Fruit fly (Drosophila melanogaster) whole organism, embryonic: ENCODE results near the gene LUBEL.
A peak's percentile ranks its signal among the peaks of the same experiment; 100 is the strongest.

Experiments
- CG10147 ChIP-seq: fragments of 200-800 bp; sonication (Bioruptor generic); optimal IDR thresholded peaks from 2 replicates; lab custom pipeline; 2019; ENCODE audit warnings: missing biosample characterization, mild to moderate bottlenecking, missing genetic modification characterization, moderate library complexity
- CG10267 ChIP-seq: fragments of 200-800 bp; sonication (Bioruptor generic); optimal IDR thresholded peaks from 2 replicates; lab custom pipeline; 2018; ENCODE audit warnings: missing biosample characterization, mild to moderate bottlenecking, missing genetic modification characterization, moderate library complexity
- CG10543 ChIP-seq: fragments of 200-800 bp; sonication (Bioruptor generic); optimal IDR thresholded peaks from 3 replicates; lab custom pipeline; 2017; ENCODE audit warnings: missing biosample characterization, mild to moderate bottlenecking, missing genetic modification characterization, moderate library complexity
- CG10979 ChIP-seq: fragments of 200-800 bp; sonication (Bioruptor generic); optimal IDR thresholded peaks from 2 replicates; lab custom pipeline; 2018; ENCODE audit warnings: missing biosample characterization, mild to moderate bottlenecking, missing genetic modification characterization, moderate library complexity
- CG11560 ChIP-seq: fragments of 200-800 bp; sonication (Bioruptor generic); IDR thresholded peaks from 3 replicates; pipeline ENCODE4 v1.3.6; 2022; ENCODE audit warnings: missing biosample characterization, missing genetic modification characterization
- CG13424 ChIP-seq: fragments of 200-800 bp; sonication (Bioruptor generic); optimal IDR thresholded peaks from 2 replicates; lab custom pipeline; 2019; ENCODE audit warnings: missing biosample characterization, mild to moderate bottlenecking, missing genetic modification characterization, moderate library complexity
- CG13624 ChIP-seq: fragments of 200-800 bp; sonication (Bioruptor generic); optimal IDR thresholded peaks from 2 replicates; lab custom pipeline; 2016; ENCODE audit warnings: missing biosample characterization, missing genetic modification characterization
- CG14710 ChIP-seq: fragments of 200-800 bp; sonication (Bioruptor generic); optimal IDR thresholded peaks from 3 replicates; lab custom pipeline; 2019; ENCODE audit warnings: missing biosample characterization, mild to moderate bottlenecking, missing genetic modification characterization, moderate library complexity
- CG16863 ChIP-seq: fragments of 200-800 bp; sonication (Bioruptor generic); optimal IDR thresholded peaks from 3 replicates; lab custom pipeline; 2016; ENCODE audit warnings: missing biosample characterization, missing genetic modification characterization
- CG18764 ChIP-seq: fragments of 200-800 bp; sonication (Bioruptor generic); optimal IDR thresholded peaks from 3 replicates; lab custom pipeline; 2016; ENCODE audit warnings: missing biosample characterization, missing genetic modification characterization
- CG30403 ChIP-seq: fragments of 200-800 bp; sonication (Bioruptor generic); optimal IDR thresholded peaks from 3 replicates; lab custom pipeline; 2016; ENCODE audit warnings: missing biosample characterization, missing genetic modification characterization
- CG31441 ChIP-seq: fragments of 200-800 bp; sonication (Bioruptor generic); IDR thresholded peaks from 2 replicates; pipeline ENCODE4 v1.3.6; 2022; ENCODE audit warnings: missing biosample characterization, missing genetic modification characterization
- CG34376 ChIP-seq: fragments of 200-800 bp; sonication (Bioruptor generic); optimal IDR thresholded peaks from 2 replicates; lab custom pipeline; 2018; ENCODE audit warnings: missing biosample characterization, mild to moderate bottlenecking, missing genetic modification characterization
- CG4707 ChIP-seq: fragments of 200-800 bp; sonication (Bioruptor generic); optimal IDR thresholded peaks from 2 replicates; lab custom pipeline; 2018; ENCODE audit warnings: missing biosample characterization, mild to moderate bottlenecking, missing genetic modification characterization, moderate library complexity
- CG4854 ChIP-seq: fragments of 200-800 bp; sonication (Bioruptor generic); optimal IDR thresholded peaks from 2 replicates; lab custom pipeline; 2016; ENCODE audit warnings: missing biosample characterization, missing genetic modification characterization, inconsistent platforms
- CG8944 ChIP-seq: fragments of 200-800 bp; sonication (Bioruptor generic); optimal IDR thresholded peaks from 3 replicates; lab custom pipeline; 2016; ENCODE audit warnings: missing biosample characterization, missing genetic modification characterization
- CG9817 ChIP-seq: fragments of 200-800 bp; sonication (Bioruptor generic); optimal IDR thresholded peaks from 2 replicates; lab custom pipeline; 2018; ENCODE audit warnings: missing biosample characterization, mild to moderate bottlenecking, missing genetic modification characterization, moderate library complexity
- CoRest ChIP-seq: fragments of 200-800 bp; sonication (Bioruptor generic); optimal IDR thresholded peaks from 3 replicates; lab custom pipeline; 2018; ENCODE audit warnings: missing biosample characterization, mild to moderate bottlenecking, missing genetic modification characterization, moderate library complexity
- D19B ChIP-seq: fragments of 200-800 bp; sonication (Bioruptor generic); optimal IDR thresholded peaks from 2 replicates; lab custom pipeline; 2017; ENCODE audit warnings: missing biosample characterization, mild to moderate bottlenecking, missing genetic modification characterization
- Fer2 ChIP-seq: fragments of 200-800 bp; sonication (Bioruptor generic); optimal IDR thresholded peaks from 2 replicates; lab custom pipeline; 2018; ENCODE audit warnings: missing biosample characterization, mild to moderate bottlenecking, missing genetic modification characterization, moderate library complexity
- Hsf ChIP-seq: fragments of 200-800 bp; sonication (Bioruptor generic); optimal IDR thresholded peaks from 3 replicates; lab custom pipeline; 2016; ENCODE audit warnings: missing biosample characterization, missing genetic modification characterization
- Kr ChIP-seq: fragments of 200-800 bp; sonication (Bioruptor generic); optimal IDR thresholded peaks from 2 replicates; lab custom pipeline; 2017; ENCODE audit warnings: missing biosample characterization, mild to moderate bottlenecking, missing genetic modification characterization
- Lpt ChIP-seq: fragments of >200 bp; optimal IDR thresholded peaks from 2 replicates; lab custom pipeline; 2018; ENCODE audit warnings: missing biosample characterization, missing genetic modification characterization
- Med ChIP-seq: fragments of 200-800 bp; sonication (Bioruptor generic); peaks from one replicate; lab custom pipeline; 2016; ENCODE audit warnings: missing biosample characterization, missing genetic modification characterization, mild to moderate bottlenecking, inconsistent platforms, moderate library complexity
- Mrtf ChIP-seq: fragments of 200-800 bp; sonication (Bioruptor generic); IDR thresholded peaks from 3 replicates; pipeline ENCODE4 v1.3.6; 2022; ENCODE audit warnings: missing biosample characterization, missing genetic modification characterization
- Nf-YA ChIP-seq: fragments of 200-800 bp; sonication (Bioruptor generic); IDR thresholded peaks from 2 replicates; pipeline ENCODE4 v1.3.6; 2022; ENCODE audit warnings: missing biosample characterization, missing genetic modification characterization
- Nf-YB ChIP-seq: fragments of 200-800 bp; sonication (Bioruptor generic); optimal IDR thresholded peaks from 3 replicates; lab custom pipeline; 2019; ENCODE audit warnings: missing biosample characterization, mild to moderate bottlenecking, missing genetic modification characterization, moderate library complexity
- Oaz ChIP-seq: fragments of 200-800 bp; sonication (Bioruptor generic); IDR thresholded peaks from 2 replicates; pipeline ENCODE4 v1.3.6; 2022; ENCODE audit warnings: missing biosample characterization, missing genetic modification characterization
- Pdp1 ChIP-seq, 2 experiments: fragments of 200-800 bp; sonication (Bioruptor generic); optimal IDR thresholded peaks; 3 replicates each; lab custom pipeline; 2016; ENCODE audit warnings: missing biosample characterization in 2 of 2, missing genetic modification characterization in 2 of 2, mild to moderate bottlenecking in 1 of 2, moderate library complexity in 1 of 2
- ac ChIP-seq: fragments of 200-800 bp; sonication (Bioruptor generic); optimal IDR thresholded peaks from 3 replicates; lab custom pipeline; 2017; ENCODE audit warnings: missing biosample characterization, mild to moderate bottlenecking, missing genetic modification characterization
- az2 ChIP-seq: fragments of 200-800 bp; sonication (Bioruptor generic); optimal IDR thresholded peaks from 3 replicates; lab custom pipeline; 2016; ENCODE audit warnings: missing biosample characterization, missing genetic modification characterization
- bab2 ChIP-seq: fragments of 200-800 bp; sonication (Bioruptor generic); optimal IDR thresholded peaks from 2 replicates; lab custom pipeline; 2016; ENCODE audit warnings: missing biosample characterization, missing genetic modification characterization
- bcd ChIP-seq: fragments of 200-800 bp; sonication (Bioruptor generic); optimal IDR thresholded peaks from 2 replicates; lab custom pipeline; 2017; ENCODE audit warnings: missing biosample characterization, mild to moderate bottlenecking, missing genetic modification characterization
- bigmax ChIP-seq: fragments of 200-800 bp; sonication (Bioruptor generic); optimal IDR thresholded peaks from 2 replicates; lab custom pipeline; 2018; ENCODE audit warnings: missing biosample characterization, mild to moderate bottlenecking, missing genetic modification characterization
- chm ChIP-seq: fragments of 200-800 bp; sonication (Bioruptor generic); IDR thresholded peaks from 2 replicates; pipeline ENCODE4 v1.3.6; 2022; ENCODE audit warnings: missing biosample characterization, missing genetic modification characterization
- ewg ChIP-seq: fragments of 200-800 bp; sonication (Bioruptor generic); optimal IDR thresholded peaks from 3 replicates; lab custom pipeline; 2017; ENCODE audit warnings: mild to moderate bottlenecking, missing biosample characterization, missing genetic modification reagents, missing genetic modification characterization
- fd3F ChIP-seq: fragments of 200-800 bp; sonication (Bioruptor generic); optimal IDR thresholded peaks from 2 replicates; lab custom pipeline; 2018; ENCODE audit warnings: missing biosample characterization, mild to moderate bottlenecking, missing genetic modification characterization, moderate library complexity
- gcm2 ChIP-seq: fragments of 200-800 bp; sonication (Bioruptor generic); optimal IDR thresholded peaks from 2 replicates; lab custom pipeline; 2016; ENCODE audit warnings: missing biosample characterization, missing genetic modification characterization
- grau ChIP-seq: fragments of 200-800 bp; optimal IDR thresholded peaks from 3 replicates; lab custom pipeline; 2019; ENCODE audit warnings: missing biosample characterization, mild to moderate bottlenecking, missing genetic modification characterization, moderate library complexity
- ind ChIP-seq: fragments of 200-800 bp; sonication (Bioruptor generic); optimal IDR thresholded peaks from 3 replicates; lab custom pipeline; 2016; ENCODE audit warnings: missing biosample characterization, missing genetic modification characterization
- jing ChIP-seq: fragments of 200-800 bp; sonication (Bioruptor generic); optimal IDR thresholded peaks from 2 replicates; lab custom pipeline; 2018; ENCODE audit warnings: missing biosample characterization, mild to moderate bottlenecking, missing genetic modification characterization
- lola ChIP-seq, 3 experiments: fragments of >200 bp in 2 of 3; fragments of 200-800 bp in 1 of 3; sonication (Bioruptor generic) in 1 of 3; optimal IDR thresholded peaks; 2 replicates each; lab custom pipeline; 2017 to 2019; ENCODE audit warnings: missing biosample characterization in 3 of 3, missing genetic modification characterization in 3 of 3, mild to moderate bottlenecking in 1 of 3, moderate library complexity in 1 of 3
- phol ChIP-seq: fragments of 200-800 bp; sonication (Bioruptor generic); optimal IDR thresholded peaks from 3 replicates; lab custom pipeline; 2018; ENCODE audit warnings: missing biosample characterization, mild to moderate bottlenecking, missing genetic modification characterization, moderate library complexity
- rib ChIP-seq: fragments of 200-800 bp; sonication (Bioruptor generic); IDR thresholded peaks from 2 replicates; pipeline ENCODE4 v1.3.6; 2022; ENCODE audit warnings: missing biosample characterization, missing genetic modification characterization
- salm ChIP-seq: fragments of 200-800 bp; sonication (Bioruptor generic); optimal IDR thresholded peaks from 2 replicates; lab custom pipeline; 2018; ENCODE audit warnings: missing biosample characterization, mild to moderate bottlenecking, missing genetic modification characterization
- scrt ChIP-seq: fragments of 200-800 bp; sonication (Bioruptor generic); optimal IDR thresholded peaks from 2 replicates; lab custom pipeline; 2018; ENCODE audit warnings: missing biosample characterization, mild to moderate bottlenecking, missing genetic modification characterization, moderate library complexity
- sim ChIP-seq: fragments of 200-800 bp; sonication (Bioruptor generic); IDR thresholded peaks from 2 replicates; pipeline ENCODE4 v1.3.6; 2022; ENCODE audit warnings: missing biosample characterization, missing genetic modification characterization
- trem ChIP-seq: fragments of 200-800 bp; optimal IDR thresholded peaks from 3 replicates; lab custom pipeline; 2019; ENCODE audit warnings: missing biosample characterization, mild to moderate bottlenecking, missing genetic modification characterization, moderate library complexity
- twi ChIP-seq: fragments of 200-800 bp; optimal IDR thresholded peaks from 2 replicates; lab custom pipeline; 2019; ENCODE audit warnings: missing biosample characterization, mild to moderate bottlenecking, missing genetic modification characterization, moderate library complexity

The LUBEL gene

DNA sequence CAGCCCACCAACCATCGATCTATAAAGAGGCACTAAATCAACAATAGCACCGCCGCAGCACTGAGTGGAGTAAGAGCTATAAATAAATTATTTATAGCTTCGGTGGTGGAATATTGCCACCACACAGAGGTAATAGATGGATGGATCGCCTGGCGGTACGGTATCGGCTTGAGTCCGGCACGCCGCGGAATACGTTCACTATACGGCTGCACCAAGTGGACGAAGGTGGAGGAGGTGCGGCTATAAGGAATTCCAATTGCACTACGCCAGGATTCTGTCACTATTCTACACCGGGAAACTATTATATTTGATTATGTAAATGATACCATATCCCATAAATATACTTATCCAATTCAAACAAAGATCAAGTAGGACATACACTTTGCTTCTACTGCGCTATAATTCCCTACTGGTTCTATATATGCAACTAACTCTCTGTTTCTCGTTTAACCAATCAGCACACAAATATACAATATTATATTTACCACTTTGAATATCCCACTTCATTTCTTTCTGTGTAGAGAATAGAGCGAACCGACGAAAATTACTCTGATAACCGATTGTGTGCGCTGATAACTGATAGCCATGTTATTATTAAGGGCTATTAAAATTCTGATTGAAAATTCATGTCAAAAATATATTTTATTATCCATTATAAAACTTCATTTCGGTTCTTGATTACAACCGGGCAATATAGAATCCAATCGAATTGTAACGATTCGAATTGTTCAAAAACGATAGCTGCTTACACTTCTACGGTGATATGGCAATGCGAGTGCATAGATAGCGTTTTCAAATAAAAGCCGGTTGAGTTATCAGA is 46.9 kb upstream of the LUBEL start (continued):
- TF ChIP-seq CG34376 (GFP tag; lab: Kevin White, UChicago) (peak; percentile 9), Med (peak; percentile 28), bab2 (GFP tag; lab: Kevin White, UChicago) (no peak), CG10267 (tag; lab: Kevin White, UChicago) (peak; percentile 30), ind (GFP tag; lab: Kevin White, UChicago) (peak; percentile 10), Nf-YA (GFP tag; lab: Robert Waterston, UW) (no peak), Lpt (GFP tag; lab: Kevin White, UChicago) (no peak), CG8944 (no peak), CG14710 (tag; lab: Kevin White, UChicago) (peak; percentile 32), scrt (GFP tag; lab: Kevin White, UChicago) (peak; percentile 3), fd3F (GFP tag; lab: Kevin White, UChicago) (peak; percentile 3), salm (peak; percentile 83), jing (no peak), bcd (peak; percentile 37), Mrtf (GFP tag; lab: Robert Waterston, UW) (no peak), D19B (peak; percentile 12), az2 (peak; percentile 31), Kr (GFP tag; lab: Kevin White, UChicago) (no peak), rib (GFP tag; lab: Robert Waterston, UW) (no peak), twi (no peak), phol (tag; lab: Kevin White, UChicago) (peak; percentile 65), CG13624 (GFP tag; lab: Kevin White, UChicago) (no peak), CG4707 (no peak), Pdp1 (GFP tag; optimal IDR thresholded peaks at IDR 0.05; lab: Kevin White, UChicago) (peak in 1 of 2 experiments; percentile 26), CoRest (tag; lab: Kevin White, UChicago) (peak; percentile 67), ewg (peak; percentile 6), bigmax (GFP tag; lab: Kevin White, UChicago) (no peak), chm (GFP tag; lab: Robert Waterston, UW) (0 out of 2 replicates have a peak, but pooled peaks have one; percentile 18), CG9817 (peak; percentile 9), CG10543 (GFP tag; lab: Kevin White, UChicago) (no peak), CG11560 (no peak), ac (GFP tag; lab: Kevin White, UChicago) (no peak), Oaz (GFP tag; lab: Robert Waterston, UW) (no peak), grau (tag; lab: Kevin White, UChicago) (peak; percentile 60), trem (tag; lab: Kevin White, UChicago) (peak; percentile 49), Fer2 (tag; lab: Kevin White, UChicago) (no peak), Hsf (GFP tag; lab: Kevin White, UChicago) (peak; percentile 21), Nf-YB (GFP tag; lab: Kevin White, UChicago) (no peak), gcm2 (no peak), CG30403 (GFP tag; lab: Kevin White, UChicago) (peak; percentile 51), CG10147 (peak; percentile 18), CG4854 (GFP tag; lab: Kevin White, UChicago) (no peak), sim (GFP tag; lab: Robert Waterston, UW) (no peak), CG16863 (peak; percentile 28), lola (GFP tag; optimal IDR thresholded peaks at IDR 0.05; lab: Kevin White, UChicago) (peak in 1 of 3 experiments; percentile 66), CG31441 (GFP tag; lab: Robert Waterston, UW) (peak; percentile 55), CG18764 (no peak), CG13424 (tag; lab: Kevin White, UChicago) (peak; percentile 39), CG10979 (tag; lab: Kevin White, UChicago) (peak; percentile 51)
